Fruit fly (Drosophila melanogaster) whole organism, embryonic: Measurements from ENCODE around the gene drn.
A peak's percentile ranks its signal among the peaks of the same experiment; 100 is the strongest.

ENCODE experiments used
- Ada2b ChIP-seq: fragments of 200-800 bp; sonication (Bioruptor generic); IDR thresholded peaks from 2 replicates; pipeline ENCODE4 v1.3.6; 2022; ENCODE audit warnings: missing biosample characterization, missing genetic modification characterization
- Adf1 ChIP-seq: fragments of 200-800 bp; sonication (Bioruptor generic); IDR thresholded peaks from 2 replicates; pipeline ENCODE4 v1.3.6; 2022; ENCODE audit warnings: missing biosample characterization, missing genetic modification characterization
- Atf3 ChIP-seq: fragments of 200-800 bp; sonication (Bioruptor generic); optimal IDR thresholded peaks from 3 replicates; lab custom pipeline; 2016; ENCODE audit warnings: missing biosample characterization, missing genetic modification characterization
- CG12659 ChIP-seq: fragments of 200-800 bp; sonication (Bioruptor generic); optimal IDR thresholded peaks from 3 replicates; lab custom pipeline; 2017; ENCODE audit warnings: mild to moderate bottlenecking, missing biosample characterization, missing genetic modification reagents, missing genetic modification characterization
- CG15479 ChIP-seq: fragments of 200-800 bp; sonication (Bioruptor generic); optimal IDR thresholded peaks from 3 replicates; lab custom pipeline; 2019; ENCODE audit warnings: missing biosample characterization, mild to moderate bottlenecking, missing genetic modification characterization, moderate library complexity
- CG17568 ChIP-seq: fragments of 200-800 bp; sonication (Bioruptor generic); optimal IDR thresholded peaks from 2 replicates; lab custom pipeline; 2018; ENCODE audit warnings: missing biosample characterization, mild to moderate bottlenecking, missing genetic modification characterization, moderate library complexity
- CG17802 ChIP-seq: fragments of 200-800 bp; sonication (Bioruptor generic); optimal IDR thresholded peaks from 2 replicates; lab custom pipeline; 2018; ENCODE audit warnings: missing biosample characterization, mild to moderate bottlenecking, missing genetic modification characterization, moderate library complexity
- CG18011 ChIP-seq: fragments of 200-800 bp; sonication (Bioruptor generic); optimal IDR thresholded peaks from 2 replicates; lab custom pipeline; 2017; ENCODE audit warnings: missing biosample characterization, missing genetic modification characterization, mild to moderate bottlenecking, moderate library complexity, missing genotype
- CG2129 ChIP-seq: fragments of 200-800 bp; sonication (Bioruptor generic); IDR thresholded peaks from 2 replicates; pipeline ENCODE4 v1.3.6; 2022; ENCODE audit warnings: missing biosample characterization, missing genetic modification characterization; ENCODE audit not compliant: partially characterized antibody
- CG3407 ChIP-seq: fragments of 200-800 bp; sonication (Bioruptor generic); optimal IDR thresholded peaks from 2 replicates; lab custom pipeline; 2018; ENCODE audit warnings: missing biosample characterization, mild to moderate bottlenecking, missing genetic modification characterization
- CG4617 ChIP-seq: fragments of 200-800 bp; sonication (Bioruptor generic); optimal IDR thresholded peaks from 3 replicates; lab custom pipeline; 2016; ENCODE audit warnings: missing biosample characterization, missing genetic modification characterization, borderline replicate concordance
- CG5953 ChIP-seq: fragments of 200-800 bp; sonication (Bioruptor generic); IDR thresholded peaks from 2 replicates; pipeline ENCODE4 v1.3.6; 2022; ENCODE audit warnings: missing biosample characterization, missing genetic modification characterization
- CG6254 ChIP-seq: fragments of 200-800 bp; sonication (Bioruptor generic); optimal IDR thresholded peaks from 3 replicates; lab custom pipeline; 2017; ENCODE audit warnings: mild to moderate bottlenecking, missing biosample characterization, missing genetic modification reagents, missing genetic modification characterization
- CG6813 ChIP-seq: fragments of 200-800 bp; sonication (Bioruptor generic); optimal IDR thresholded peaks from 2 replicates; lab custom pipeline; 2017; ENCODE audit warnings: missing biosample characterization, missing genetic modification characterization, mild to moderate bottlenecking, moderate library complexity, missing genetic modification reagents
- CG9215 ChIP-seq: fragments of 200-800 bp; sonication (Bioruptor generic); IDR thresholded peaks from 2 replicates; pipeline ENCODE4 v1.3.6; 2022; ENCODE audit warnings: missing biosample characterization, missing genetic modification characterization
- Fer3 ChIP-seq: fragments of 200-800 bp; sonication (Bioruptor generic); optimal IDR thresholded peaks from 2 replicates; lab custom pipeline; 2018; ENCODE audit warnings: missing biosample characterization, mild to moderate bottlenecking, missing genetic modification characterization, moderate library complexity
- GATAe ChIP-seq: fragments of 200-800 bp; sonication (Bioruptor generic); conservative IDR thresholded peaks from 2 replicates; pipeline ENCODE4 v1.3.6; 2022; ENCODE audit warnings: missing biosample characterization, missing genetic modification characterization
- Lpt ChIP-seq: fragments of >200 bp; optimal IDR thresholded peaks from 2 replicates; lab custom pipeline; 2018; ENCODE audit warnings: missing biosample characterization, missing genetic modification characterization
- Mad ChIP-seq: fragments of 200-800 bp; sonication (Bioruptor generic); optimal IDR thresholded peaks from 2 replicates; lab custom pipeline; 2016; ENCODE audit warnings: missing biosample characterization, missing genetic modification characterization
- Mes4 ChIP-seq: fragments of 200-800 bp; sonication (Bioruptor generic); optimal IDR thresholded peaks from 2 replicates; lab custom pipeline; 2016; ENCODE audit warnings: missing biosample characterization, missing genetic modification characterization
- NfI ChIP-seq: fragments of 200-800 bp; sonication (Bioruptor generic); optimal IDR thresholded peaks from 3 replicates; lab custom pipeline; 2018; ENCODE audit warnings: missing biosample characterization, mild to moderate bottlenecking, missing genetic modification characterization, moderate library complexity
- Opbp ChIP-seq: fragments of 200-800 bp; sonication (Bioruptor generic); IDR thresholded peaks from 3 replicates; pipeline ENCODE4 v1.3.6; 2022; ENCODE audit warnings: missing biosample characterization, missing genetic modification characterization; ENCODE audit not compliant: partially characterized antibody
- Rfx ChIP-seq: fragments of 200-800 bp; sonication (Bioruptor generic); IDR thresholded peaks from 2 replicates; pipeline ENCODE4 v1.3.6; 2022; ENCODE audit warnings: missing biosample characterization, missing genetic modification characterization
- Sox102F ChIP-seq: fragments of 200-800 bp; sonication (Bioruptor generic); optimal IDR thresholded peaks from 2 replicates; lab custom pipeline; 2018; ENCODE audit warnings: missing biosample characterization, mild to moderate bottlenecking, missing genetic modification characterization, moderate library complexity
- Ssrp ChIP-seq: fragments of 200-800 bp; sonication (Bioruptor generic); optimal IDR thresholded peaks from 2 replicates; lab custom pipeline; 2018; ENCODE audit warnings: missing biosample characterization, mild to moderate bottlenecking, missing genetic modification characterization, moderate library complexity
- bbx ChIP-seq: fragments of 200-800 bp; sonication (Bioruptor generic); IDR thresholded peaks from 2 replicates; pipeline ENCODE4 v1.3.6; 2022; ENCODE audit warnings: missing biosample characterization, missing genetic modification characterization; ENCODE audit not compliant: partially characterized antibody
- bcd ChIP-seq: fragments of 200-800 bp; sonication (Bioruptor generic); optimal IDR thresholded peaks from 2 replicates; lab custom pipeline; 2017; ENCODE audit warnings: missing biosample characterization, mild to moderate bottlenecking, missing genetic modification characterization
- bsh ChIP-seq, 2 experiments: fragments of 200-800 bp; sonication (Bioruptor generic); optimal IDR thresholded peaks; 2 replicates each; lab custom pipeline; 2017 to 2018; ENCODE audit warnings: mild to moderate bottlenecking in 2 of 2, missing biosample characterization in 2 of 2, missing genetic modification characterization in 2 of 2, moderate library complexity in 1 of 2
- exex ChIP-seq: fragments of 200-800 bp; sonication (Bioruptor generic); optimal IDR thresholded peaks from 4 replicates; lab custom pipeline; 2018; ENCODE audit warnings: missing biosample characterization, mild to moderate bottlenecking, missing genetic modification characterization, moderate library complexity
- fd102C ChIP-seq: fragments of 200-800 bp; sonication (Bioruptor generic); optimal IDR thresholded peaks from 2 replicates; lab custom pipeline; 2018; ENCODE audit warnings: missing biosample characterization, mild to moderate bottlenecking, missing genetic modification characterization, moderate library complexity
- grn ChIP-seq: fragments of 200-800 bp; sonication (Bioruptor generic); optimal IDR thresholded peaks from 3 replicates; lab custom pipeline; 2017; ENCODE audit warnings: missing biosample characterization, missing genetic modification characterization
- hb ChIP-seq: fragments of 200-800 bp; sonication (Bioruptor generic); IDR thresholded peaks from 3 replicates; pipeline ENCODE4 v1.3.6; 2022; ENCODE audit warnings: missing biosample characterization, missing genetic modification characterization; ENCODE audit not compliant: partially characterized antibody
- hkb ChIP-seq, 2 experiments: fragments of 200-800 bp in 1 of 2; fragments of >200 bp in 1 of 2; sonication (Bioruptor generic) in 1 of 2; IDR thresholded peaks in 1 of 2; optimal IDR thresholded peaks in 1 of 2; 2 replicates each; pipeline versions ENCODE4 v1.3.6 to Lab custom; 2017 to 2022; ENCODE audit warnings: missing biosample characterization in 1 of 2, missing genetic modification characterization in 1 of 2
- insv ChIP-seq, 2 experiments: fragments of 200-800 bp; sonication (Bioruptor generic); optimal IDR thresholded peaks; 3 replicates each; lab custom pipeline; 2016 to 2018; ENCODE audit warnings: missing biosample characterization in 2 of 2, missing genetic modification characterization in 2 of 2
- mam ChIP-seq: fragments of 200-800 bp; sonication (Bioruptor generic); optimal IDR thresholded peaks from 3 replicates; lab custom pipeline; 2016; ENCODE audit warnings: missing biosample characterization, missing genetic modification characterization
- scrt ChIP-seq: fragments of 200-800 bp; sonication (Bioruptor generic); optimal IDR thresholded peaks from 2 replicates; lab custom pipeline; 2018; ENCODE audit warnings: missing biosample characterization, mild to moderate bottlenecking, missing genetic modification characterization, moderate library complexity
- seq ChIP-seq: fragments of 200-800 bp; sonication (Bioruptor generic); IDR thresholded peaks from 2 replicates; pipeline ENCODE4 v1.3.6; 2022; ENCODE audit warnings: missing biosample characterization, missing genetic modification characterization
- stwl ChIP-seq: fragments of 200-800 bp; sonication (Bioruptor generic); optimal IDR thresholded peaks from 3 replicates; lab custom pipeline; 2018; ENCODE audit warnings: missing biosample characterization, mild to moderate bottlenecking, missing genetic modification characterization, moderate library complexity
- sug ChIP-seq: fragments of 200-800 bp; optimal IDR thresholded peaks from 2 replicates; lab custom pipeline; 2019; ENCODE audit warnings: missing biosample characterization, mild to moderate bottlenecking, missing genetic modification characterization, moderate library complexity
- tna ChIP-seq: fragments of 200-800 bp; sonication (Bioruptor generic); IDR thresholded peaks from 2 replicates; pipeline ENCODE4 v1.3.6; 2022; ENCODE audit warnings: missing biosample characterization, missing genetic modification characterization; ENCODE audit not compliant: partially characterized antibody
- tx ChIP-seq: fragments of 200-800 bp; sonication (Bioruptor generic); optimal IDR thresholded peaks from 2 replicates; lab custom pipeline; 2016; ENCODE audit warnings: missing biosample characterization, missing genetic modification characterization
- wek ChIP-seq: fragments of 200-800 bp; sonication (Bioruptor generic); optimal IDR thresholded peaks from 3 replicates; lab custom pipeline; 2018; ENCODE audit warnings: missing biosample characterization, mild to moderate bottlenecking, missing genetic modification characterization, moderate library complexity

Gene drn

DNA sequence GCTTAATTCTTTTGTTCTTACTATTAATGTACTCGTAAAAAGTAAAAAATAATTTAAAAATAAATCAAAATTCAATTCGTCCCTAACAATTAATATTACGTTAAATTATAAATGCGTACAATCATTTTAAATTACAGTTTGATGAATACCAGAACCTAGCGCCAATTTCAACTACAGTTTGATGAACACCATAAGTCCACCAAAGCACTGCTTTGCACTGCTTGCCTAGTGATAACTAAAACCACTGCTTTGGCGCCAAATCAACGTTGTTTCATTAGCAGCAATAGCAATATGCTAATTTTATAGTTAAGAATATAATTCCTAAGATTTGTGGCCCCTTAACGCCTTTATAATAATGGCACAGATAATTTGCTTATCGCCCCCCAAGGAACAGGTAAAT is 11.2 kb upstream of the drn start (continued):
- TF ChIP-seq Mes4 (GFP tag; lab: Kevin White, UChicago) (no peak), mam (no peak), seq (GFP tag; lab: Robert Waterston, UW) (no peak), CG17568 (GFP tag; lab: Kevin White, UChicago) (no peak), bcd (GFP tag; lab: Kevin White, UChicago) (no peak)

dm6 chr3R:9330231-9330630 is 9.8 kb upstream of the drn start, which contains the start of gene CG12951:
Gene CG12951 (minus strand): TSS chr3R:9330331.
- TF ChIP-seq bsh (GFP tag; optimal IDR thresholded peaks at IDR 0.05; lab: Kevin White, UChicago) (no peak), CG3407 (GFP tag; lab: Kevin White, UChicago) (no peak), CG18011 (GFP tag; lab: Kevin White, UChicago) (no peak), CG2129 (GFP tag; lab: Robert Waterston, UW) (no peak), tna (GFP tag; lab: Robert Waterston, UW) (no peak), stwl (tag; lab: Kevin White, UChicago) (no peak), Sox102F (GFP tag; lab: Kevin White, UChicago) (no peak), CG5953 (0 out of 2 replicates have a peak, but pooled peaks have one; percentile 10), Lpt (GFP tag; lab: Kevin White, UChicago) (no peak), CG9215 (GFP tag; lab: Robert Waterston, UW) (no peak), sug (peak; percentile 52), Adf1 (GFP tag; lab: Robert Waterston, UW) (no peak), Atf3 (no peak)
- TF ChIP-seq, all 482 proteins: peak for 2

DNA sequence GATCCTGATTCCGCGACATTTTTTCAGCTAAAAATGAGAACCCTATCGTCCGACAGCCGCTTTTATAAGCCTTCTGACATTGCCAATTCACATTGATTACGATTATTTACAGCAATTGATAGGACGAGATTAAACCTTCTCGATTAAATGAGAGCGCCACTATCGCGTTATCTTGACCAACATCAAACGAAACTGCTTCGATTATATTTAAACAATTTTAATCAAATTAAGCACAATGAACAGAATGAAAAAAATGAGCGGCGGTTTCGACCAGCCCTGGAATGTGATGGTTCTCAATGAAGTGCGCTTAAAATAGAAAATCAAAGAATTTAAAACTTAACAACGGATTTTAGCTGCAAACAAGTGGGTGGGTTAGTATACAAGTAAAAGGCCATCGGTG is 8.2 kb upstream of the drn start, which contains the start of gene CG16749:
Gene CG16749, minus strand, starts transcription at position 25 of the 400 bp plus-strand sequence.
- peak; percentile 93 for TF ChIP-seq exex
- no peak for TF ChIP-seq CG6254 (GFP tag; lab: Kevin White, UChicago)
- no peak for TF ChIP-seq Ssrp (tag; lab: Kevin White, UChicago)
- peak; percentile 21 for TF ChIP-seq grn (GFP tag; lab: Kevin White, UChicago)
- peak; percentile 10 for TF ChIP-seq sug
- TF ChIP-seq Fer3 (tag; lab: Kevin White, UChicago) = no peak
- TF ChIP-seq GATAe (GFP tag; lab: Robert Waterston, UW) = peak; percentile 26; the same call in 1 of the 2 replicates
- TF ChIP-seq hkb (optimal IDR thresholded peaks at IDR 0.05; lab: Kevin White, UChicago) = peak; percentile 33
- no peak for TF ChIP-seq hkb (GFP tag; IDR thresholded peaks at IDR 0.05; lab: Robert Waterston, UW)

DNA sequence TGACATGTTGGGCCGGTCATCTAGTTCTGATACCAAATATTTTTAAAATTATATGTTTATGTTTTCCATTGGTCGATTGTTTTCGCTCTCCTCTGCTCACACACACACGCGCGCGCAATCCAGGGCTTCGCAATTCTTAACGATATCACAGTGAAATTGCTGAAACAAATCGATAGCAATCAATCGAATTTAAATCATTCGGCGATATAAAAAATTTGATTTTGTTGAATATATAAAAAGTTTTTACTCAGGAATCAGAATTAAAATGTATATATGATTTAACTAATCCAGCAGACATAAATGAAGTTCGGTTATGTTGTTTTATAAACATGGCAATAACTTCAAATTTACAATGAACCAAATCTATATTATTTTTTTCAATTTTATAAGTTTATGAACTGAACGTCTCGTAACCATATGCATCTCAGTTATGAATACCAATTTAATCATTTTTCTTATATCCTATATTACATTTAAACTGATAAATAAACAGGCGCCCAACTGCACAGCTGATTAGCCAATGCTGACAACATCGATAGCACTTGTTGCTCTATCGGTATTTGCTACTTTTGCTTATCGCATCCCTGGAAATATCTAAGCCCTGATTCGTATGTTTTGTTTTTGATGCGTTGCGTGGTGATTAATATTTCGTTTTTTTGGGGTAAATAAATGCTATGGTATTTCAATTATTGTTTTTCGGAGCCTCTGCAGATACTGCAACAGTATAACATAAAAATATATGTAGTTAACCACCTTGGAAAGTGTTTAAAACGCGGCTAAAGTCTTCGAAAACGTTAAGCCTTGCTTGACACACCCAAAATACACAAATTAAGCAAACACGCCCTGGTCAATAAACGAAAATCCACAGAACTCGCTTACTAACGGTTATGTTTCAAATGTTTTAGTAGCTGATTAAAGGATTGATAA is 5.2 kb upstream of the drn start, which contains the start of the genes Aduk and pasi2:
Gene Aduk, minus strand, starts transcription at position 123 of the 927 bp plus-strand sequence.
Gene pasi2, plus strand, starts transcription at position 579 of the 927 bp plus-strand sequence.
- TF ChIP-seq NfI (GFP tag; lab: Kevin White, UChicago) = peak; percentile 12
- TF ChIP-seq CG12659 (GFP tag; lab: Kevin White, UChicago) = peak; percentile 23
- TF ChIP-seq scrt (GFP tag; lab: Kevin White, UChicago) = peak; percentile 96
- peak in 1 of 2 experiments; percentile 31 for TF ChIP-seq insv (GFP tag; optimal IDR thresholded peaks at IDR 0.05; lab: Kevin White, UChicago)
- TF ChIP-seq tx = no peak
- TF ChIP-seq CG17802 (tag; lab: Kevin White, UChicago) = peak; percentile 41
- TF ChIP-seq CG4617 (GFP tag; lab: Kevin White, UChicago) = peak; percentile 41
- TF ChIP-seq CG6813 (GFP tag; lab: Kevin White, UChicago) = no peak
- TF ChIP-seq fd102C (GFP tag; lab: Kevin White, UChicago) = no peak
- peak; percentile 83 for TF ChIP-seq Opbp (GFP tag; lab: Robert Waterston, UW)
- TF ChIP-seq Ada2b (GFP tag; lab: Robert Waterston, UW) = no peak
- TF ChIP-seq Mad = peak; percentile 27
- 0 out of 3 replicates have a peak, but pooled peaks have one; percentile 21 for TF ChIP-seq hb
- no peak for TF ChIP-seq wek (GFP tag; lab: Kevin White, UChicago)
- peak; percentile 47 for TF ChIP-seq CG15479 (GFP tag; lab: Kevin White, UChicago)
- peak; percentile 75 for TF ChIP-seq bbx (GFP tag; lab: Robert Waterston, UW)
- 0 out of 2 replicates have a peak, but pooled peaks have one; percentile 38 for TF ChIP-seq Rfx (GFP tag; lab: Robert Waterston, UW)
